Worm (Caenorhabditis elegans) whole organism, young adult: ENCODE data around the gene C18E9.8.
A peak's percentile ranks its signal among the peaks of the same experiment; 100 is the strongest.

ENCODE experiments used
- B0261.1 ChIP-seq: sonication (generic microtip); optimal IDR thresholded peaks from 2 replicates; lab custom pipeline; 2016; ENCODE audit warnings: mild to moderate bottlenecking, missing genetic modification characterization, moderate library complexity, missing compliant biosample characterization
- B0336.3 ChIP-seq: fragments of 200-800 bp; sonication (Bioruptor generic); IDR thresholded peaks from 2 replicates; pipeline ENCODE4 v1.3.6; 2022; ENCODE audit warnings: missing genetic modification characterization, missing compliant biosample characterization
- F23B12.7 ChIP-seq: sonication (generic microtip); optimal IDR thresholded peaks from 2 replicates; lab custom pipeline; 2017; ENCODE audit warnings: missing genetic modification characterization, mild to moderate bottlenecking, missing compliant biosample characterization, antibody characterized with exemption, moderate library complexity; ENCODE audit not compliant: insufficient read depth
- F33H1.4 ChIP-seq: fragments of 200-800 bp; sonication (Bioruptor generic); IDR thresholded peaks from 2 replicates; pipeline ENCODE4 v1.3.6; 2022; ENCODE audit warnings: missing genetic modification reagents, missing genetic modification characterization, missing compliant biosample characterization
- F52B5.7 ChIP-seq: sonication (generic microtip); optimal IDR thresholded peaks from 2 replicates; lab custom pipeline; 2016; ENCODE audit warnings: mild to moderate bottlenecking, missing genetic modification characterization, missing compliant biosample characterization
- F55B11.4 ChIP-seq: sonication (generic microtip); optimal IDR thresholded peaks from 2 replicates; lab custom pipeline; 2016; ENCODE audit warnings: missing compliant biosample characterization, missing genetic modification characterization, borderline replicate concordance; ENCODE audit not compliant: insufficient read depth
- F57A8.1 ChIP-seq: fragments of 200-800 bp; sonication (Bioruptor generic); optimal IDR thresholded peaks from 2 replicates; lab custom pipeline; 2018; ENCODE audit warnings: mild to moderate bottlenecking, missing genetic modification characterization, moderate library complexity, missing compliant biosample characterization
- K11D2.4 ChIP-seq: fragments of 200-800 bp; sonication (Bioruptor generic); IDR thresholded peaks from 2 replicates; pipeline ENCODE4 v1.3.6; 2022; ENCODE audit warnings: missing genetic modification reagents, missing genetic modification characterization, missing compliant biosample characterization
- Y53F4B.3 ChIP-seq: fragments of 200-800 bp; sonication (Bioruptor generic); IDR thresholded peaks from 2 replicates; pipeline ENCODE4 v1.3.6; 2022; ENCODE audit warnings: missing genetic modification reagents, missing genetic modification characterization, missing compliant biosample characterization
- Y56A3A.18 ChIP-seq: fragments of 200-800 bp; sonication (Bioruptor generic); IDR thresholded peaks from 2 replicates; pipeline ENCODE4 v1.3.6; 2022; ENCODE audit warnings: missing genetic modification reagents, missing genetic modification characterization, missing compliant biosample characterization
- ama-1 ChIP-seq, 3 experiments: fragments of 150-350 bp in 1 of 3; sonication (generic microtip) in 2 of 3; optimal IDR thresholded peaks; 2 replicates each; lab custom pipeline; 2014 to 2018; ENCODE audit warnings: missing biosample characterization in 2 of 3, missing genetic modification characterization in 2 of 3, missing genetic modification reagents in 2 of 3
- aptf-2 ChIP-seq: fragments of 200-800 bp; sonication (Bioruptor generic); conservative IDR thresholded peaks from 2 replicates; pipeline ENCODE4 v1.3.6; 2022; ENCODE audit warnings: missing genetic modification reagents, missing genetic modification characterization, missing compliant biosample characterization
- attf-6 ChIP-seq: fragments of 200-800 bp; sonication (Bioruptor generic); IDR thresholded peaks from 2 replicates; pipeline ENCODE4 v1.3.6; 2022; ENCODE audit warnings: missing genetic modification reagents, missing genetic modification characterization, missing compliant biosample characterization
- bed-2 ChIP-seq: fragments of 200-800 bp; sonication (Bioruptor generic); IDR thresholded peaks from 2 replicates; pipeline ENCODE4 v1.3.6; 2022; ENCODE audit warnings: missing genetic modification reagents, missing genetic modification characterization, missing compliant biosample characterization
- ccch-3 ChIP-seq: fragments of 200-800 bp; sonication (Bioruptor generic); optimal IDR thresholded peaks from 2 replicates; lab custom pipeline; 2018; ENCODE audit warnings: mild to moderate bottlenecking, missing genetic modification characterization, missing compliant biosample characterization
- cebp-1 ChIP-seq, 2 experiments: fragments of 200-800 bp in 1 of 2; sonication (Bioruptor generic) in 1 of 2; sonication (generic microtip) in 1 of 2; IDR thresholded peaks in 1 of 2; optimal IDR thresholded peaks in 1 of 2; 2 replicates each; pipeline versions ENCODE4 v1.3.6 to Lab custom; 2017 to 2022; ENCODE audit warnings: missing compliant biosample characterization in 2 of 2, missing genetic modification characterization in 2 of 2, mild to moderate bottlenecking in 1 of 2, missing genetic modification reagents in 1 of 2, moderate library complexity in 1 of 2
- cebp-2 ChIP-seq: fragments of 200-800 bp; sonication (Bioruptor generic); IDR thresholded peaks from 2 replicates; pipeline ENCODE4 v1.3.6; 2022; ENCODE audit warnings: missing genetic modification characterization, missing compliant biosample characterization
- ceh-27 ChIP-seq: fragments of 200-800 bp; sonication (Bioruptor generic); optimal IDR thresholded peaks from 2 replicates; lab custom pipeline; 2018; ENCODE audit warnings: mild to moderate bottlenecking, missing genetic modification characterization, moderate library complexity, missing compliant biosample characterization
- ceh-91 ChIP-seq: fragments of 200-800 bp; sonication (Bioruptor generic); IDR thresholded peaks from 2 replicates; pipeline ENCODE4 v1.3.6; 2022; ENCODE audit warnings: missing genetic modification reagents, missing genetic modification characterization, missing compliant biosample characterization
- chd-7 ChIP-seq: sonication (generic microtip); optimal IDR thresholded peaks from 2 replicates; lab custom pipeline; 2016; ENCODE audit warnings: mild to moderate bottlenecking, missing genetic modification characterization, moderate library complexity, missing compliant biosample characterization
- die-1 ChIP-seq: sonication (generic microtip); optimal IDR thresholded peaks from 2 replicates; lab custom pipeline; 2016; ENCODE audit warnings: missing genotype, mild to moderate bottlenecking, missing genetic modification characterization, missing compliant biosample characterization
- dpff-1 ChIP-seq: sonication (generic microtip); optimal IDR thresholded peaks from 2 replicates; lab custom pipeline; 2017; ENCODE audit warnings: mild to moderate bottlenecking, missing genetic modification characterization, missing compliant biosample characterization
- dpl-1 ChIP-seq: fragments of 150-350 bp; optimal IDR thresholded peaks from 2 replicates; lab custom pipeline; 2014; ENCODE audit warnings: missing biosample characterization, missing genetic modification reagents, missing genetic modification characterization
- egl-44 ChIP-seq: fragments of 200-800 bp; sonication (Bioruptor generic); IDR thresholded peaks from 2 replicates; pipeline ENCODE4 v1.3.6; 2022; ENCODE audit warnings: missing genetic modification reagents, missing genetic modification characterization, missing compliant biosample characterization
- ekl-4 ChIP-seq: fragments of 200-800 bp; sonication (Bioruptor generic); IDR thresholded peaks from 2 replicates; pipeline ENCODE4 v1.3.6; 2022; ENCODE audit warnings: missing genetic modification reagents, missing genetic modification characterization, missing compliant biosample characterization
- hlh-26 ChIP-seq: fragments of 200-800 bp; sonication (Bioruptor generic); conservative IDR thresholded peaks from 2 replicates; pipeline ENCODE4 v1.3.6; 2022; ENCODE audit warnings: missing genetic modification reagents, missing genetic modification characterization, missing compliant biosample characterization
- hmg-20 ChIP-seq: fragments of 200-800 bp; sonication (Bioruptor generic); IDR thresholded peaks from 2 replicates; pipeline ENCODE4 v1.3.6; 2022; ENCODE audit warnings: missing genetic modification reagents, missing genetic modification characterization, missing compliant biosample characterization
- hrde-1 ChIP-seq: sonication (generic microtip); optimal IDR thresholded peaks from 2 replicates; lab custom pipeline; 2016; ENCODE audit warnings: missing genetic modification characterization, mild to moderate bottlenecking, missing compliant biosample characterization, moderate library complexity, missing genotype, missing genetic modification reagents, borderline replicate concordance
- hsf-1 ChIP-seq: fragments of 200-800 bp; sonication (Bioruptor generic); IDR thresholded peaks from 2 replicates; pipeline ENCODE4 v1.3.6; 2022; ENCODE audit warnings: missing genetic modification reagents, missing genetic modification characterization, missing compliant biosample characterization
- lin-35 ChIP-seq, 3 experiments: fragments of 150-350 bp in 2 of 3; sonication (generic microtip) in 1 of 3; optimal IDR thresholded peaks; 2 replicates each; lab custom pipeline; 2014 to 2018; ENCODE audit warnings: missing biosample characterization in 3 of 3, missing genetic modification characterization in 3 of 3, missing genetic modification reagents in 3 of 3
- madf-10 ChIP-seq: sonication (generic microtip); optimal IDR thresholded peaks from 2 replicates; lab custom pipeline; 2016; ENCODE audit warnings: mild to moderate bottlenecking, missing genetic modification characterization, missing compliant biosample characterization
- madf-8 ChIP-seq: fragments of 200-800 bp; sonication (Bioruptor generic); conservative IDR thresholded peaks from 2 replicates; pipeline ENCODE4 v1.3.6; 2022; ENCODE audit warnings: missing genetic modification reagents, missing genetic modification characterization, missing compliant biosample characterization
- mel-28 ChIP-seq: sonication (generic microtip); optimal IDR thresholded peaks from 2 replicates; lab custom pipeline; 2016; ENCODE audit warnings: borderline replicate concordance, mild to moderate bottlenecking, missing genetic modification characterization, missing compliant biosample characterization
- mes-4 ChIP-seq: sonication (generic microtip); optimal IDR thresholded peaks from 2 replicates; lab custom pipeline; 2016; ENCODE audit warnings: missing genotype, missing genetic modification characterization, missing compliant biosample characterization
- mxl-1 ChIP-seq: sonication (generic microtip); optimal IDR thresholded peaks from 2 replicates; lab custom pipeline; 2016; ENCODE audit warnings: missing genetic modification characterization, missing compliant biosample characterization
- sea-2 ChIP-seq: fragments of 200-800 bp; sonication (Bioruptor generic); IDR thresholded peaks from 2 replicates; pipeline ENCODE4 v1.3.6; 2022; ENCODE audit warnings: missing genetic modification characterization, missing compliant biosample characterization
- snpc-3.4 ChIP-seq: sonication (generic microtip); optimal IDR thresholded peaks from 2 replicates; lab custom pipeline; 2017; ENCODE audit warnings: missing genetic modification characterization, mild to moderate bottlenecking, missing compliant biosample characterization, antibody characterized with exemption, moderate library complexity, missing genotype, missing genetic modification reagents
- tbp1 ChIP-seq: fragments of 200-800 bp; sonication (Bioruptor generic); optimal IDR thresholded peaks from 2 replicates; lab custom pipeline; 2018; ENCODE audit warnings: mild to moderate bottlenecking, missing genetic modification characterization, missing compliant biosample characterization
- tbx-9 ChIP-seq: sonication (generic microtip); optimal IDR thresholded peaks from 2 replicates; lab custom pipeline; 2016; ENCODE audit warnings: borderline replicate concordance, missing genetic modification characterization, inconsistent platforms, missing compliant biosample characterization
- unc-130 ChIP-seq: sonication (generic microtip); optimal IDR thresholded peaks from 2 replicates; lab custom pipeline; 2016; ENCODE audit warnings: missing genetic modification reagents, missing genetic modification characterization, missing compliant biosample characterization
- zfh-2 ChIP-seq: fragments of 200-800 bp; sonication (Bioruptor generic); conservative IDR thresholded peaks from 2 replicates; pipeline ENCODE4 v1.3.6; 2022; ENCODE audit warnings: missing genetic modification reagents, missing genetic modification characterization, missing compliant biosample characterization
- zim-3 ChIP-seq: sonication (generic microtip); optimal IDR thresholded peaks from 2 replicates; lab custom pipeline; 2017; ENCODE audit warnings: mild to moderate bottlenecking, missing genetic modification characterization, moderate library complexity, missing compliant biosample characterization
- ztf-22 ChIP-seq: fragments of 200-800 bp; sonication (Bioruptor generic); optimal IDR thresholded peaks from 2 replicates; lab custom pipeline; 2018; ENCODE audit warnings: mild to moderate bottlenecking, missing genetic modification characterization, moderate library complexity, missing compliant biosample characterization
- ztf-26 ChIP-seq: sonication (generic microtip); optimal IDR thresholded peaks from 2 replicates; lab custom pipeline; 2017; ENCODE audit warnings: missing genetic modification characterization, missing compliant biosample characterization
- ztf-6 ChIP-seq: fragments of 200-800 bp; sonication (Bioruptor generic); IDR thresholded peaks from 2 replicates; pipeline ENCODE4 v1.3.6; 2022; ENCODE audit warnings: missing genetic modification reagents, missing genetic modification characterization, missing compliant biosample characterization

Gene C18E9.8

ce11 chrII:8969251-8970183, 18.3 kb downstream of the C18E9.8 start, which contains the start of the genes szy-20 and C18E9.5 (continued):
- TF ChIP-seq ekl-4 (GFP tag; lab: Robert Waterston, UW) (no peak), attf-6 (GFP tag; lab: Robert Waterston, UW) (no peak), mxl-1 (tag; lab: Kevin White, UChicago) (no peak), hsf-1 (GFP tag; lab: Robert Waterston, UW) (no peak), B0261.1 (tag; lab: Kevin White, UChicago) (no peak), ztf-22 (GFP tag; lab: Kevin White, UChicago) (no peak), cebp-2 (GFP tag; lab: Robert Waterston, UW) (no peak), ztf-26 (tag; lab: Kevin White, UChicago) (no peak), F23B12.7 (tag; lab: Kevin White, UChicago) (no peak), K11D2.4 (GFP tag; lab: Robert Waterston, UW) (peak; percentile 64; the same call in 1 of the 2 replicates), egl-44 (GFP tag; lab: Robert Waterston, UW) (no peak), F33H1.4 (peak; percentile 66), F57A8.1 (GFP tag; lab: Kevin White, UChicago) (no peak), cebp-1 (GFP tag; IDR thresholded peaks at IDR 0.05; lab: Robert Waterston, UW) (no peak), cebp-1 (tag; optimal IDR thresholded peaks at IDR 0.05; lab: Kevin White, UChicago) (peak; percentile 56), zim-3 (no peak), B0336.3 (0 out of 2 replicates have a peak, but pooled peaks have one; percentile 38), F52B5.7 (no peak), madf-8 (GFP tag; lab: Robert Waterston, UW) (peak; percentile 88), zfh-2 (GFP tag; lab: Robert Waterston, UW) (peak; percentile 69; the same call in 1 of the 2 replicates), tbp1 (peak; percentile 10), hmg-20 (GFP tag; lab: Robert Waterston, UW) (peak; percentile 43; the same call in 1 of the 2 replicates), snpc-3.4 (tag; lab: Kevin White, UChicago) (peak; percentile 40), ama-1 (optimal IDR thresholded peaks at IDR 0.05; lab: Kevin White, UChicago) (no peak), ama-1 (GFP tag; optimal IDR thresholded peaks at IDR 0.05; lab: Kevin White, UChicago) (no peak), dpl-1 (peak; percentile 82), chd-7 (tag; lab: Kevin White, UChicago) (no peak), F55B11.4 (tag; lab: Kevin White, UChicago) (no peak), bed-2 (GFP tag; lab: Robert Waterston, UW) (no peak), ccch-3 (GFP tag; lab: Kevin White, UChicago) (no peak), tbx-9 (tag; lab: Kevin White, UChicago) (no peak), mes-4 (tag; lab: Kevin White, UChicago) (no peak), die-1 (no peak), dpff-1 (tag; lab: Kevin White, UChicago) (no peak), lin-35 (GFP tag; optimal IDR thresholded peaks at IDR 0.05; lab: Kevin White, UChicago) (peak; percentile 28 to 96 (median 73)), sea-2 (no peak), unc-130 (peak; percentile 15), hlh-26 (GFP tag; lab: Robert Waterston, UW) (no peak), Y53F4B.3 (GFP tag; lab: Robert Waterston, UW) (no peak), aptf-2 (no peak), hrde-1 (tag; lab: Kevin White, UChicago) (no peak), mel-28 (tag; lab: Kevin White, UChicago) (no peak), ztf-6 (GFP tag; lab: Robert Waterston, UW) (no peak), ceh-27 (GFP tag; lab: Kevin White, UChicago) (no peak), Y56A3A.18 (GFP tag; lab: Robert Waterston, UW) (no peak), ceh-91 (GFP tag; lab: Robert Waterston, UW) (peak; percentile 58), madf-10 (tag; lab: Kevin White, UChicago) (no peak)
